Worm (Caenorhabditis elegans) whole organism, mixed stage, embryonic: ENCODE results near the gene F22E5.23.
"Not testable (repeated sequence)": the region's sequence is repeated elsewhere in the genome, so short reads cannot be mapped to it uniquely, and the experiment has no call there.

Experiments
- M03D4.4 ChIP-seq: sonication (generic microtip); optimal IDR thresholded peaks from 2 replicates; lab custom pipeline; 2017; ENCODE audit warnings: mild to moderate bottlenecking, missing genetic modification characterization, missing compliant biosample characterization
- bed-3 ChIP-seq: fragments of 200-800 bp; sonication (Bioruptor generic); optimal IDR thresholded peaks from 3 replicates; lab custom pipeline; 2018; ENCODE audit warnings: mild to moderate bottlenecking, missing genetic modification characterization, moderate library complexity, missing compliant biosample characterization
- blmp-1 ChIP-seq: fragments of 150-350 bp; optimal IDR thresholded peaks from 2 replicates; lab custom pipeline; 2014; ENCODE audit warnings: missing biosample characterization, missing genetic modification characterization
- ceh-39 ChIP-seq: fragments of 150-350 bp; optimal IDR thresholded peaks from 2 replicates; lab custom pipeline; 2014; ENCODE audit warnings: missing biosample characterization, missing genetic modification characterization
- ceh-83 ChIP-seq: fragments of 200-800 bp; sonication (Bioruptor generic); optimal IDR thresholded peaks from 2 replicates; lab custom pipeline; 2018; ENCODE audit warnings: mild to moderate bottlenecking, missing genetic modification characterization, missing compliant biosample characterization
- ces-1 ChIP-seq: fragments of 150-350 bp; optimal IDR thresholded peaks from 2 replicates; lab custom pipeline; 2014; ENCODE audit warnings: missing biosample characterization, missing genetic modification reagents, missing genetic modification characterization
- cnd-1 ChIP-seq: fragments of 200-800 bp; sonication (Bioruptor generic); optimal IDR thresholded peaks from 2 replicates; lab custom pipeline; 2018; ENCODE audit warnings: mild to moderate bottlenecking, missing genetic modification characterization, missing compliant biosample characterization
- drap-1 ChIP-seq: fragments of 200-800 bp; sonication (Bioruptor generic); optimal IDR thresholded peaks from 3 replicates; lab custom pipeline; 2018; ENCODE audit warnings: mild to moderate bottlenecking, missing genetic modification characterization, missing compliant biosample characterization
- elt-1 ChIP-seq: sonication (generic microtip); optimal IDR thresholded peaks from 2 replicates; lab custom pipeline; 2017; ENCODE audit warnings: missing genetic modification characterization, mild to moderate bottlenecking, missing compliant biosample characterization, antibody characterized with exemption, moderate library complexity, borderline replicate concordance; ENCODE audit not compliant: insufficient read depth
- elt-3 ChIP-seq: fragments of 150-350 bp; optimal IDR thresholded peaks from 2 replicates; lab custom pipeline; 2014; ENCODE audit warnings: missing biosample characterization, missing genetic modification characterization
- ham-2 ChIP-seq: fragments of 200-800 bp; sonication (Bioruptor generic); optimal IDR thresholded peaks from 2 replicates; lab custom pipeline; 2018; ENCODE audit warnings: mild to moderate bottlenecking, missing genetic modification characterization, missing compliant biosample characterization
- hlh-1 ChIP-seq: fragments of 150-350 bp; optimal IDR thresholded peaks from 2 replicates; lab custom pipeline; 2014; ENCODE audit warnings: missing biosample characterization, missing genetic modification reagents, missing genetic modification characterization
- lin-32 ChIP-seq: fragments of 200-800 bp; sonication (Bioruptor generic); optimal IDR thresholded peaks from 2 replicates; lab custom pipeline; 2018; ENCODE audit warnings: mild to moderate bottlenecking, missing genetic modification characterization, missing compliant biosample characterization
- mab-5 ChIP-seq: fragments of 150-350 bp; optimal IDR thresholded peaks from 2 replicates; lab custom pipeline; 2014; ENCODE audit warnings: missing biosample characterization, missing genetic modification characterization
- mep-1 ChIP-seq: fragments of 150-350 bp; optimal IDR thresholded peaks from 2 replicates; lab custom pipeline; 2017; ENCODE audit warnings: missing biosample characterization, missing genetic modification reagents, missing genetic modification characterization, inconsistent platforms
- mls-2 ChIP-seq: sonication (generic microtip); optimal IDR thresholded peaks from 2 replicates; lab custom pipeline; 2016; ENCODE audit warnings: mild to moderate bottlenecking, missing genetic modification characterization, moderate library complexity, missing compliant biosample characterization
- nhr-12 ChIP-seq: fragments of 150-350 bp; optimal IDR thresholded peaks from 2 replicates; lab custom pipeline; 2014; ENCODE audit warnings: missing biosample characterization, missing genetic modification characterization
- nhr-2 ChIP-seq: fragments of 150-350 bp; optimal IDR thresholded peaks from 2 replicates; lab custom pipeline; 2014; ENCODE audit warnings: missing biosample characterization, missing genetic modification characterization
- nhr-237 ChIP-seq: fragments of 150-350 bp; optimal IDR thresholded peaks from 2 replicates; lab custom pipeline; 2014; ENCODE audit warnings: missing biosample characterization, missing genetic modification characterization
- nhr-28 ChIP-seq: fragments of 150-350 bp; optimal IDR thresholded peaks from 2 replicates; lab custom pipeline; 2014; ENCODE audit warnings: missing biosample characterization, missing genetic modification characterization
- nhr-76 ChIP-seq: sonication (generic microtip); optimal IDR thresholded peaks from 2 replicates; lab custom pipeline; 2017; ENCODE audit warnings: missing biosample characterization, missing genetic modification characterization
- pha-4 ChIP-seq: fragments of 150-350 bp; optimal IDR thresholded peaks from 2 replicates; lab custom pipeline; 2018; ENCODE audit warnings: missing biosample characterization, missing genetic modification reagents, missing genetic modification characterization
- sem-2 ChIP-seq: fragments of 200-800 bp; sonication (Bioruptor generic); optimal IDR thresholded peaks from 2 replicates; lab custom pipeline; 2018; ENCODE audit warnings: mild to moderate bottlenecking, missing genetic modification characterization, missing compliant biosample characterization
- snpc-4 ChIP-seq: fragments of 150-350 bp; optimal IDR thresholded peaks from 2 replicates; lab custom pipeline; 2014; ENCODE audit warnings: missing biosample characterization, missing genetic modification characterization
- sptf-1 ChIP-seq: sonication (generic microtip); optimal IDR thresholded peaks from 2 replicates; lab custom pipeline; 2017; ENCODE audit warnings: mild to moderate bottlenecking, missing genetic modification characterization, moderate library complexity, missing compliant biosample characterization
- tbx-8 ChIP-seq: fragments of 200-800 bp; sonication (Bioruptor generic); optimal IDR thresholded peaks from 2 replicates; lab custom pipeline; 2018; ENCODE audit warnings: mild to moderate bottlenecking, missing genetic modification characterization, moderate library complexity, missing compliant biosample characterization
- unc-62 ChIP-seq: fragments of 150-350 bp; optimal IDR thresholded peaks from 2 replicates; lab custom pipeline; 2014; ENCODE audit warnings: missing biosample characterization, missing genetic modification reagents, missing genetic modification characterization
- zip-8 ChIP-seq: fragments of 150-350 bp; optimal IDR thresholded peaks from 2 replicates; lab custom pipeline; 2014; ENCODE audit warnings: missing biosample characterization, missing genetic modification characterization
- ztf-11 ChIP-seq: fragments of 150-350 bp; optimal IDR thresholded peaks from 2 replicates; lab custom pipeline; 2014; ENCODE audit warnings: missing biosample characterization, missing genetic modification characterization

Gene F22E5.23

DNA sequence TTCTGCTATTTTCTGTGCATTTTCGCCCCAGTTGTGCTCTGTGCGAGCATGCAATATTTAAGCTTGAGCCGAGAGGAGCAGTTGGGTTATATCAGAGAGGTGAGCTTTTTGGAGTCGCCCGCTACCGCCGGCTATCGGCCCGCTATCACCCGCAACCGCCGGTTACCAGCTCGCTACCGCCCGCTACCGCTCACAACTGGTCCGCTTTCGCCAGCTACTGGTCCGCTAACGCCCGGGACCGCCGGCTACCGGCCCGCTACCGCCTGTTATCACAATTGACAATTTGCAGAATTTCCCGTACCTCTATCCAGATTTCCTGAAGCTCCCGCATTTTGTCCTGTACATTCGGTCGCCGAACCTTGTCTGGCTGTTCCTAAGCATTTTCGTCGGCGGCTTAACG lies 12.7 kb upstream of the F22E5.23 start:
- no peak for TF ChIP-seq ceh-83
- no peak for TF ChIP-seq sem-2 (GFP tag; lab: Kevin White, UChicago)
- TF ChIP-seq nhr-28 (tag; lab: Kevin White, UChicago): no peak
- no peak for TF ChIP-seq hlh-1 (tag; lab: Kevin White, UChicago)

DNA sequence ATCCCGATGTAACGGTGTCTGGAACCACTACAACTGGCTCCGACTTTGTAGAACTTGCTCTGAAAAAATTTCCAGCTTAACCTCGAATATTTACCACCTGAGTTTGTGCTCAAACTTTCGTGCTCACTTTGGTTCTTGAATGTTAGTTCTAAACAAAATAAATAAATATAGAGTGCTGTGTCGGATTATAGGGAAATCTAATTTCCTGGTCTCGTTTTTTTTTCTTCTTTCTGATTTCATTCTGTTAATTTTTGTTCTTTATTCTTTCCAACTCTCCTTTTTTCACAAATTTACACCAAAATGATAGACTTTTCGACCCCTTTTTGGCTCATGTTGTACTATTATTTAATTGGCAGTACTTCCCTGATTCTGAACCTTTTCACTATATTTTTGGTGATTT lies 11.8 kb upstream of the F22E5.23 start, which contains the start of gene sri-37:
Gene sri-37 (plus strand): TSS at position 301 of the 400 bp plus-strand sequence.
- no peak for TF ChIP-seq cnd-1 (tag; lab: Kevin White, UChicago)
- no peak for TF ChIP-seq mep-1 (tag; lab: Kevin White, UChicago)
- no peak for TF ChIP-seq ceh-83
- no peak for TF ChIP-seq ztf-11 (tag; lab: Kevin White, UChicago)
- no peak for TF ChIP-seq elt-1 (tag; lab: Kevin White, UChicago)
- TF ChIP-seq drap-1: no peak
- no peak for TF ChIP-seq elt-3 (tag; lab: Kevin White, UChicago)
- no peak for TF ChIP-seq mab-5 (tag; lab: Kevin White, UChicago)
- TF ChIP-seq pha-4 (tag; lab: Kevin White, UChicago): no peak
- TF ChIP-seq M03D4.4: no peak
- TF ChIP-seq nhr-237: no peak
- no peak for TF ChIP-seq lin-32
- no peak for TF ChIP-seq zip-8 (tag; lab: Kevin White, UChicago)
- TF ChIP-seq mls-2: no peak

DNA sequence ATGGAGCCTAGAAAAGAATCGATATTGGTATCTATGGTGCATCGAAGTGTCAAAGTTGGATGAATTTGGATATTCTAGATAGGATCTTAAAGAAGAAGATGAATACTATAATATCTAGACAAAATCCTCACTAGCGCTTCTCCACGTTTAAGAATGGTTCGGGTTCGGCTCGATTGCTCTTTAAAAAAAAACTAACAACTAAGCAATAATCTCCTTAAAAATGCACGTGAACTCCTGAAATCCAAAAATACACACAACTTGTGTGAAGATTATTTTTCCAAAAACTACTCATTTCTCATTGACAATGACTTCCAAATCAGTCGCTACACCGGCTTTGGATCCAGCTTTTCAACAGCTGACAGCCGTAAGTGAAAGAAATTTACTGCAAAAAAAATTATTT lies 9.9 kb upstream of the F22E5.23 start, which contains the start of gene D2062.1:
Gene D2062.1 (plus strand): TSS at position 301 of the 400 bp plus-strand sequence.
- TF ChIP-seq blmp-1 (tag; lab: Kevin White, UChicago): no peak
- TF ChIP-seq mep-1 (tag; lab: Kevin White, UChicago): no peak
- no peak for TF ChIP-seq lin-32
- TF ChIP-seq snpc-4 (tag; lab: Kevin White, UChicago): no peak
- no peak for TF ChIP-seq nhr-2 (tag; lab: Kevin White, UChicago)
- no peak for TF ChIP-seq bed-3 (GFP tag; lab: Kevin White, UChicago)
- no peak for TF ChIP-seq ces-1 (GFP tag; lab: Kevin White, UChicago)

DNA sequence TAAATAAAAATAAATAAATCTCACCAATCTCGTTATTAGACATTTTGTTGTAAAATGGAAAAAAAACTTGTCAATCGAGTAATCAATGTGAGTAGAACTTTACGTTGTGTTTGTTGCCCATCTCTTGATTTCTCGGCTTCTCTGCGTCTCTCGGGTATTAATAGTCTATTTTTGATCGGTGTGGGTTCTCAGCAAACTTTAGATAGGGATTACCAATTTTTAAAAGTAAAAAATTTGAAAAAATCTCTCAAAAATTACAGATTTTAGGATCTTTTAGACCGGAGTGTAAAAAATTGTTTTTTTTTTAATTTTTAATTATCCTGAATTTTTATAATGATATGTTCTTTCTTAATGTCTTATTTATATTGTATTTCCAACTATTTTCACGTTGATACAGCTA lies 3.7 kb upstream of the F22E5.23 start, which contains the start of gene F22E5.21:
Gene F22E5.21 (minus strand): TSS at position 101 of the 400 bp plus-strand sequence.
- TF ChIP-seq lin-32: no peak

DNA sequence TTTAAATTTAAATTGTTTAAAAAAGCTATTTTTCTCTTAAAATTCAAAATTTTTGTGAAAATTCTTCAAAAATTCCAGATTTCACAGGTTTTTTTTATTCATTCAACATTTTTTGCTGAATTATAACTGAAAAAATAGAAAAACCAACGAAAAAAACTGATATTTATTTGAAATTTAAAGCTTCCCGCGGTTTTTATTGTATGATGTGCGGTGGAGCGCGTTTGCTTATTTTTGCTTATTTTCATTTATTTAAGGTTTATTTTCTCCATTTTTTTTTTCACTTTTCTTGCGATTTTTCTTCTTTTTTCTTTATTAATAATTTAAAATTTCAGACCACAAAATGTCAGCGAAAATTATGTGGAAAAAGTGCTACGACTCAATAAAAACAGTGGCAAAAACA lies 3.0 kb upstream of the F22E5.23 start, which contains the start of gene F22E5.9:
Gene F22E5.9 (plus strand): TSS at position 327 of the 400 bp plus-strand sequence.
- TF ChIP-seq blmp-1 (tag; lab: Kevin White, UChicago): no peak
- no peak for TF ChIP-seq tbx-8 (GFP tag; lab: Kevin White, UChicago)
- no peak for TF ChIP-seq ham-2
- no peak for TF ChIP-seq unc-62
- no peak for TF ChIP-seq drap-1
- TF ChIP-seq nhr-237: no peak
- no peak for TF ChIP-seq nhr-28 (tag; lab: Kevin White, UChicago)
- no peak for TF ChIP-seq hlh-1 (tag; lab: Kevin White, UChicago)
- no peak for TF ChIP-seq bed-3 (GFP tag; lab: Kevin White, UChicago)
- TF ChIP-seq sptf-1: no peak
- TF ChIP-seq ceh-83: no peak
- no peak for TF ChIP-seq mls-2
- TF ChIP-seq elt-3 (tag; lab: Kevin White, UChicago): no peak
- no peak for TF ChIP-seq sem-2 (GFP tag; lab: Kevin White, UChicago)
- no peak for TF ChIP-seq nhr-12 (tag; lab: Kevin White, UChicago)
- no peak for TF ChIP-seq snpc-4 (tag; lab: Kevin White, UChicago)
- TF ChIP-seq ztf-11 (tag; lab: Kevin White, UChicago): no peak
- TF ChIP-seq nhr-76: no peak
- TF ChIP-seq ceh-39: no peak
- TF ChIP-seq lin-32: no peak

DNA sequence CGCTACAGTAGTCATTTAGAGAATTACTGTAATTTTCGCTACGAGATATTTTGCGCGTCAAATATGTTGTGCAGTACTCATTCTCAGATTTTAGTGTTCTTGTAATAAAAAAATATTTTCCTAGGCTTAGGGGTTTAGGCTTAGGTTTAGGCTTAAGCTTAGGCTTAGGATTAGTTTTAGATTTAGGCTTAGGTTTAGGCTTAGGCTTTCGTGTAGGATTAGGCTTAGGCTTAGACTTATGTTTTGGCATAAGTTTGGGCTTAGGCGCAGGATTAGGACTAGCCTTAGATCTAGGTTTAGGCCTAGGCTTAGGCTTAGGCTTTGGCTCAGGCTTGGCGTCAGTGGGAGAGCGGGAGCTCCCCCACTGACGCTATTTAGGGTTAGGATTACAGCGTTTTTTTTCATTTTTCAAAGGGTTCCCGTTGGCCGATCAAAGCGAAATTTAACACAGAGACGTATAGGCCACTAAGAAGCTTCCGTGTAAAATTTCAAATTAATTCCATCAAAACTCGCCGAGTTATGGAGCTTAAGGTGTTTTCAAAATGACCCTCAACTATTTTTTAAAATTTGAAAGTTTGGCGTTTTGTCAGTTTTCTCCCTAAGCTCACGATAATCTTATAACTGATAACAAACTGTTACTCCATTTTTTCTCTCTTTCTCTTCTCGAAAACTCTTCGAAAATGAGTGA lies 1.5 kb upstream of the F22E5.23 start, which contains the start of gene F22E5.8:
Gene F22E5.8 (plus strand): TSS at position 638 of the 688 bp plus-strand sequence.
- TF ChIP-seq M03D4.4; bed-3 (GFP tag; lab: Kevin White, UChicago); nhr-12 (tag; lab: Kevin White, UChicago): not testable (repeated sequence)
- TF ChIP-seq, all 35 proteins: peak for 0; not testable (repeated sequence) for 35
